Fruit fly (Drosophila melanogaster) whole organism, embryonic: Measurements from ENCODE around the gene CG13123.

Experiments
- Antp ChIP-seq: fragments of 200-800 bp; sonication (Bioruptor generic); optimal IDR thresholded peaks from 3 replicates; lab custom pipeline; 2016; ENCODE audit warnings: missing biosample characterization, missing genetic modification characterization
- BtbVII ChIP-seq: fragments of 200-800 bp; sonication (Bioruptor generic); optimal IDR thresholded peaks from 3 replicates; lab custom pipeline; 2017; ENCODE audit warnings: missing biosample characterization, mild to moderate bottlenecking, missing genetic modification characterization
- CG10147 ChIP-seq: fragments of 200-800 bp; sonication (Bioruptor generic); optimal IDR thresholded peaks from 2 replicates; lab custom pipeline; 2019; ENCODE audit warnings: missing biosample characterization, mild to moderate bottlenecking, missing genetic modification characterization, moderate library complexity
- CG10267 ChIP-seq: fragments of 200-800 bp; sonication (Bioruptor generic); optimal IDR thresholded peaks from 2 replicates; lab custom pipeline; 2018; ENCODE audit warnings: missing biosample characterization, mild to moderate bottlenecking, missing genetic modification characterization, moderate library complexity
- CG10274 ChIP-seq: fragments of 200-800 bp; sonication (Bioruptor generic); optimal IDR thresholded peaks from 3 replicates; lab custom pipeline; 2017; ENCODE audit warnings: missing biosample characterization, mild to moderate bottlenecking, missing genetic modification characterization
- CG10462 ChIP-seq: fragments of 200-800 bp; sonication (Bioruptor generic); optimal IDR thresholded peaks from 2 replicates; lab custom pipeline; 2016; ENCODE audit warnings: missing biosample characterization, missing genetic modification characterization
- CG12659 ChIP-seq: fragments of 200-800 bp; sonication (Bioruptor generic); optimal IDR thresholded peaks from 3 replicates; lab custom pipeline; 2017; ENCODE audit warnings: mild to moderate bottlenecking, missing biosample characterization, missing genetic modification reagents, missing genetic modification characterization
- CG13123 ChIP-seq: fragments of 200-800 bp; sonication (Bioruptor generic); optimal IDR thresholded peaks from 2 replicates; lab custom pipeline; 2016; ENCODE audit warnings: missing biosample characterization, missing genetic modification characterization
- CG14441 ChIP-seq: fragments of 200-800 bp; sonication (Bioruptor generic); IDR thresholded peaks from 2 replicates; pipeline ENCODE4 v1.3.6; 2022; ENCODE audit warnings: missing biosample characterization, missing genetic modification characterization
- CG1529 ChIP-seq: fragments of 200-800 bp; sonication (Bioruptor generic); optimal IDR thresholded peaks from 3 replicates; lab custom pipeline; 2018; ENCODE audit warnings: missing biosample characterization, missing genetic modification characterization
- CG17385 ChIP-seq: fragments of 200-800 bp; sonication (Bioruptor generic); optimal IDR thresholded peaks from 3 replicates; lab custom pipeline; 2018; ENCODE audit warnings: missing biosample characterization, mild to moderate bottlenecking, missing genetic modification characterization
- CG1792 ChIP-seq: fragments of 200-800 bp; sonication (Bioruptor generic); optimal IDR thresholded peaks from 2 replicates; lab custom pipeline; 2016; ENCODE audit warnings: missing biosample characterization, missing genetic modification characterization
- CG30020 ChIP-seq: fragments of 200-800 bp; optimal IDR thresholded peaks from 2 replicates; lab custom pipeline; 2019; ENCODE audit warnings: missing biosample characterization, mild to moderate bottlenecking, missing genetic modification characterization, moderate library complexity
- CG43689 ChIP-seq: fragments of 200-800 bp; sonication (Bioruptor generic); IDR thresholded peaks from 2 replicates; pipeline ENCODE4 v1.3.6; 2022; ENCODE audit warnings: missing biosample characterization, missing genetic modification characterization
- CG6791 ChIP-seq: fragments of 200-800 bp; sonication (Bioruptor generic); IDR thresholded peaks from 3 replicates; pipeline ENCODE4 v1.3.6; 2022; ENCODE audit warnings: missing biosample characterization, missing genetic modification characterization; ENCODE audit not compliant: partially characterized antibody
- CG7963 ChIP-seq: fragments of 200-800 bp; sonication (Bioruptor generic); IDR thresholded peaks from 3 replicates; pipeline ENCODE4 v1.3.6; 2022; ENCODE audit warnings: missing biosample characterization, missing genetic modification characterization; ENCODE audit not compliant: partially characterized antibody
- CG9215 ChIP-seq: fragments of 200-800 bp; sonication (Bioruptor generic); IDR thresholded peaks from 2 replicates; pipeline ENCODE4 v1.3.6; 2022; ENCODE audit warnings: missing biosample characterization, missing genetic modification characterization
- CG9932 ChIP-seq: fragments of 200-800 bp; sonication (Bioruptor generic); IDR thresholded peaks from 2 replicates; pipeline ENCODE4 v1.3.6; 2022; ENCODE audit warnings: missing biosample characterization, missing genetic modification characterization
- CkIIα-i1 ChIP-seq: fragments of 200-800 bp; sonication (Bioruptor generic); IDR thresholded peaks from 2 replicates; pipeline ENCODE4 v1.3.6; 2022; ENCODE audit warnings: missing biosample characterization, missing genetic modification characterization
- CoRest ChIP-seq: fragments of 200-800 bp; sonication (Bioruptor generic); optimal IDR thresholded peaks from 3 replicates; lab custom pipeline; 2018; ENCODE audit warnings: missing biosample characterization, mild to moderate bottlenecking, missing genetic modification characterization, moderate library complexity
- Doc3 ChIP-seq: fragments of 200-800 bp; sonication (Bioruptor generic); IDR thresholded peaks from 3 replicates; pipeline ENCODE4 v1.3.6; 2022; ENCODE audit warnings: missing biosample characterization, missing genetic modification characterization; ENCODE audit not compliant: partially characterized antibody
- Dp ChIP-seq: fragments of 200-800 bp; sonication (Bioruptor generic); optimal IDR thresholded peaks from 2 replicates; lab custom pipeline; 2018; ENCODE audit warnings: missing biosample characterization, mild to moderate bottlenecking, missing genetic modification characterization, moderate library complexity
- Drgx ChIP-seq: fragments of 200-800 bp; sonication (Bioruptor generic); IDR thresholded peaks from 2 replicates; pipeline ENCODE4 v1.3.6; 2022; ENCODE audit warnings: missing biosample characterization, missing genetic modification characterization
- Gsc ChIP-seq: fragments of 200-800 bp; sonication (Bioruptor generic); IDR thresholded peaks from 2 replicates; pipeline ENCODE4 v1.3.6; 2022; ENCODE audit warnings: missing biosample characterization, missing genetic modification characterization
- NFAT ChIP-seq: fragments of 200-800 bp; sonication (Bioruptor generic); IDR thresholded peaks from 2 replicates; pipeline ENCODE4 v1.3.6; 2022; ENCODE audit warnings: missing biosample characterization, missing genetic modification characterization
- Sin3A ChIP-seq: fragments of >200 bp; optimal IDR thresholded peaks from 2 replicates; lab custom pipeline; 2018
- Six4 ChIP-seq: fragments of 200-800 bp; sonication (Bioruptor generic); optimal IDR thresholded peaks from 2 replicates; lab custom pipeline; 2016; ENCODE audit warnings: missing biosample characterization, missing genetic modification characterization
- Stat92E ChIP-seq, 3 experiments: fragments of >200 bp in 2 of 3; fragments of 200-800 bp in 1 of 3; sonication (Bioruptor generic) in 1 of 3; optimal IDR thresholded peaks; 2 replicates each; lab custom pipeline; 2017 to 2019; ENCODE audit warnings: missing biosample characterization in 3 of 3, missing genetic modification characterization in 3 of 3, mild to moderate bottlenecking in 1 of 3, moderate library complexity in 1 of 3
- Usf ChIP-seq: fragments of 200-800 bp; sonication (Bioruptor generic); optimal IDR thresholded peaks from 2 replicates; lab custom pipeline; 2017; ENCODE audit warnings: missing genotype, missing biosample characterization, missing genetic modification characterization
- bigmax ChIP-seq: fragments of 200-800 bp; sonication (Bioruptor generic); optimal IDR thresholded peaks from 2 replicates; lab custom pipeline; 2018; ENCODE audit warnings: missing biosample characterization, mild to moderate bottlenecking, missing genetic modification characterization
- br ChIP-seq: fragments of >200 bp; optimal IDR thresholded peaks from 2 replicates; lab custom pipeline; 2017
- cwo ChIP-seq: fragments of 200-800 bp; sonication (Bioruptor generic); optimal IDR thresholded peaks from 3 replicates; lab custom pipeline; 2017; ENCODE audit warnings: missing biosample characterization, missing genetic modification characterization, mild to moderate bottlenecking, moderate library complexity, missing genetic modification reagents
- da ChIP-seq: fragments of 200-800 bp; sonication (Bioruptor generic); optimal IDR thresholded peaks from 2 replicates; lab custom pipeline; 2016; ENCODE audit warnings: missing biosample characterization, missing genetic modification characterization
- dimm ChIP-seq: fragments of 200-800 bp; sonication (Bioruptor generic); IDR thresholded peaks from 2 replicates; pipeline ENCODE4 v1.3.6; 2022; ENCODE audit warnings: missing biosample characterization, missing genetic modification characterization
- dm ChIP-seq: fragments of 200-800 bp; sonication (Bioruptor generic); optimal IDR thresholded peaks from 3 replicates; lab custom pipeline; 2016; ENCODE audit warnings: missing biosample characterization, missing genetic modification characterization
- fd96Cb ChIP-seq: fragments of 200-800 bp; sonication (Bioruptor generic); optimal IDR thresholded peaks from 2 replicates; lab custom pipeline; 2018; ENCODE audit warnings: missing biosample characterization, mild to moderate bottlenecking, missing genetic modification characterization, moderate library complexity
- fu2 ChIP-seq: fragments of 200-800 bp; sonication (Bioruptor generic); optimal IDR thresholded peaks from 2 replicates; lab custom pipeline; 2016; ENCODE audit warnings: missing biosample characterization, missing genetic modification characterization
- gt ChIP-seq: fragments of 200-800 bp; sonication (Bioruptor generic); IDR thresholded peaks from 2 replicates; pipeline ENCODE4 v1.3.6; 2022; ENCODE audit warnings: missing biosample characterization, missing genetic modification characterization
- kah ChIP-seq: fragments of 200-800 bp; sonication (Bioruptor generic); optimal IDR thresholded peaks from 2 replicates; lab custom pipeline; 2018; ENCODE audit warnings: missing biosample characterization, mild to moderate bottlenecking, missing genetic modification characterization
- kni ChIP-seq: fragments of 200-800 bp; sonication (Bioruptor generic); optimal IDR thresholded peaks from 3 replicates; lab custom pipeline; 2017; ENCODE audit warnings: mild to moderate bottlenecking, missing biosample characterization, missing genetic modification reagents, missing genetic modification characterization
- mirr ChIP-seq: fragments of 200-800 bp; sonication (Bioruptor generic); optimal IDR thresholded peaks from 3 replicates; lab custom pipeline; 2018; ENCODE audit warnings: missing biosample characterization, mild to moderate bottlenecking, missing genetic modification characterization
- nerfin-1 ChIP-seq: fragments of 200-800 bp; sonication (Bioruptor generic); optimal IDR thresholded peaks from 3 replicates; lab custom pipeline; 2019; ENCODE audit warnings: missing biosample characterization, mild to moderate bottlenecking, missing genetic modification characterization, moderate library complexity
- sim ChIP-seq: fragments of 200-800 bp; sonication (Bioruptor generic); IDR thresholded peaks from 2 replicates; pipeline ENCODE4 v1.3.6; 2022; ENCODE audit warnings: missing biosample characterization, missing genetic modification characterization
- sisA ChIP-seq: fragments of 200-800 bp; sonication (Bioruptor generic); IDR thresholded peaks from 2 replicates; pipeline ENCODE4 v1.3.6; 2022; ENCODE audit warnings: missing biosample characterization, missing genetic modification characterization
- slbo ChIP-seq: fragments of 200-800 bp; sonication (Bioruptor generic); IDR thresholded peaks from 2 replicates; pipeline ENCODE4 v1.3.6; 2022; ENCODE audit warnings: missing biosample characterization, missing genetic modification characterization
- sqz ChIP-seq: fragments of 200-800 bp; sonication (Bioruptor generic); optimal IDR thresholded peaks from 3 replicates; lab custom pipeline; 2018; ENCODE audit warnings: missing biosample characterization, mild to moderate bottlenecking, missing genetic modification characterization
- sug ChIP-seq: fragments of 200-800 bp; optimal IDR thresholded peaks from 2 replicates; lab custom pipeline; 2019; ENCODE audit warnings: missing biosample characterization, mild to moderate bottlenecking, missing genetic modification characterization, moderate library complexity
- twi ChIP-seq: fragments of 200-800 bp; optimal IDR thresholded peaks from 2 replicates; lab custom pipeline; 2019; ENCODE audit warnings: missing biosample characterization, mild to moderate bottlenecking, missing genetic modification characterization, moderate library complexity
- zen2 ChIP-seq: fragments of 200-800 bp; sonication (Bioruptor generic); IDR thresholded peaks from 3 replicates; pipeline ENCODE4 v1.3.6; 2022; ENCODE audit warnings: missing biosample characterization, missing genetic modification characterization; ENCODE audit not compliant: partially characterized antibody

Gene CG13123

DNA sequence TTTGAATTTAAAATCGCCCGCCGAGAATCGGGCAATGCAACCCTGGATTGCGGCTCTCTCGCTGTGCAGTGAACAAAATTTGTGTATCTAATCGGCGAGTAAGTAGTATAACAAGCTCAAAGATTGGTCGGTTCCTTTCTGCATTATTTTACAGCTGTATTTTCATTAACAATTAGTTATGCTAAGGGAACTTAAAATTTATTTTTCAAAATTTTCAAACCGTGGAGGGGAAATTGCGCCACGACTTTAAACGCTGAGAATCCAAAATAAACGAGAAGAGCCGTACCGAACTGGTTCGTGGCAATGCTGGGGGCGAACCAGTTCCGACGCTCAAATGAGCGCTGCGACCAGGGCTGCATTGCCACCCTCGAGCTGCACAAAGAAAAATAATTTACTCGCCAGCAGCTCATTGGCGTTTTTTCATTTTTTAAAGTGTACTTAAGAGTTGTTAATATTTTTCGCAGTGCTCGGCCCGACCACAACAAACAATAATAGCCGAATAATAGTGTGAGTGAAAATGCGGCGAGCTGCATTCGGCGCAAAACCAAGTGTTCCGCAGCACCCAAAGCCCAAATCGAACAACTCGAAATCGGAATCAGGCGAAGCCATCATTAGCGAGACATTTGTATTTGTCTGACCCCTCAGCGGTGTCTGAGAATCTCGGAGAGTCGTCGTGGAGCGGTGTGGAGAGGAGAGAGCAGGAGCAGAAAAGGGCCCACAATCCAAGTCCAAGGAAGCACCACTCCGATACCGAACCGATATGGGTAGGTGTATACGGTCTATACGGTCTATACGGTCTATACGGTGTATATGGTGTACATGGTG, 34.7 kb downstream of the CG13123 start, which contains the start of gene zf30C (continued):
- peak; percentile 85 for TF ChIP-seq CG1792 (GFP tag; lab: Kevin White, UChicago)
- peak; percentile 56 for TF ChIP-seq CG10147
- TF ChIP-seq CG6791 (GFP tag; lab: Robert Waterston, UW), result no peak
- peak; percentile 79 for TF ChIP-seq CoRest
- TF ChIP-seq fd96Cb (tag; lab: Kevin White, UChicago), result peak; percentile 53
- TF ChIP-seq CG12659, result peak; percentile 91
- TF ChIP-seq NFAT (GFP tag; lab: Robert Waterston, UW), result peak; percentile 91
- peak; percentile 92 for TF ChIP-seq sisA (GFP tag; lab: Robert Waterston, UW)
- no peak for TF ChIP-seq zen2 (GFP tag; lab: Robert Waterston, UW)
- peak; percentile 86 for TF ChIP-seq Drgx (GFP tag; lab: Robert Waterston, UW)
- peak; percentile 51 for TF ChIP-seq CG1529
- peak; percentile 78 for TF ChIP-seq Sin3A (lab: Kevin White, UChicago)
- peak; percentile 84 for TF ChIP-seq CG14441 (GFP tag; lab: Robert Waterston, UW)
- peak; percentile 31 for TF ChIP-seq twi
- TF ChIP-seq nerfin-1 (tag; lab: Kevin White, UChicago), result no peak
- TF ChIP-seq gt (GFP tag; lab: Robert Waterston, UW), result peak; percentile 47; the same call in 1 of the 2 replicates
- TF ChIP-seq CG9932 (GFP tag; lab: Robert Waterston, UW), result peak; percentile 94
- TF ChIP-seq br (lab: Kevin White, UChicago), result no peak
- peak; percentile 89 for TF ChIP-seq fu2
- TF ChIP-seq da (GFP tag; lab: Kevin White, UChicago), result peak; percentile 70
- TF ChIP-seq kni (GFP tag; lab: Kevin White, UChicago), result no peak
- TF ChIP-seq dm, result peak; percentile 77
- peak; percentile 30 for TF ChIP-seq bigmax (GFP tag; lab: Kevin White, UChicago)
- no peak for TF ChIP-seq sqz (GFP tag; lab: Kevin White, UChicago)
- TF ChIP-seq CG43689 (GFP tag; lab: Robert Waterston, UW), result peak; percentile 43; the same call in 1 of the 2 replicates
- TF ChIP-seq Doc3 (GFP tag; lab: Robert Waterston, UW), result no peak
- no peak for TF ChIP-seq sim (GFP tag; lab: Robert Waterston, UW)
- TF ChIP-seq CG10274, result peak; percentile 66
- peak; percentile 97 for TF ChIP-seq Dp (GFP tag; lab: Kevin White, UChicago)
- TF ChIP-seq CG10267, result peak; percentile 70
- TF ChIP-seq CG17385 (GFP tag; lab: Kevin White, UChicago), result peak; percentile 73
- TF ChIP-seq sug (tag; lab: Kevin White, UChicago), result peak; percentile 87
- TF ChIP-seq CG10462, result peak; percentile 59
- TF ChIP-seq CkIIα-i1 (GFP tag; lab: Robert Waterston, UW), result no peak
- peak; percentile 97 for TF ChIP-seq slbo (GFP tag; lab: Robert Waterston, UW)
- peak; percentile 79 for TF ChIP-seq Six4
- TF ChIP-seq dimm (GFP tag; lab: Robert Waterston, UW), result peak; percentile 30; the same call in 1 of the 2 replicates
- peak; percentile 84 for TF ChIP-seq CG9215
- TF ChIP-seq BtbVII (GFP tag; lab: Kevin White, UChicago), result peak; percentile 57
- peak; percentile 78 for TF ChIP-seq CG13123 (GFP tag; lab: Kevin White, UChicago)
- peak; percentile 37 for TF ChIP-seq mirr
- peak; percentile 61 for TF ChIP-seq Usf
- peak; percentile 38 for TF ChIP-seq kah (GFP tag; lab: Kevin White, UChicago)
- peak; percentile 95 for TF ChIP-seq Antp (GFP tag; lab: Kevin White, UChicago)
- TF ChIP-seq Gsc (GFP tag; lab: Robert Waterston, UW), result peak; percentile 68
- TF ChIP-seq Stat92E (GFP tag; optimal IDR thresholded peaks at IDR 0.05; lab: Kevin White, UChicago), result peak in 1 of 3 experiments; percentile 33
- TF ChIP-seq CG30020 (tag; lab: Kevin White, UChicago), result peak; percentile 37
- TF ChIP-seq CG7963 (GFP tag; lab: Robert Waterston, UW), result no peak
- peak; percentile 48 for TF ChIP-seq cwo
